Worm (Caenorhabditis elegans) whole organism, early embryonic: ENCODE results near the gene aldo-1.

Source experiments
- F13C5.2 ChIP-seq: sonication (generic microtip); optimal IDR thresholded peaks from 2 replicates; lab custom pipeline; 2017; ENCODE audit warnings: mild to moderate bottlenecking, missing genetic modification characterization, inconsistent platforms, missing compliant biosample characterization
- ama-1 ChIP-seq: fragments of 150-350 bp; optimal IDR thresholded peaks from 2 replicates; lab custom pipeline; 2014
- hmbx-1 ChIP-seq: sonication (generic microtip); optimal IDR thresholded peaks from 2 replicates; lab custom pipeline; 2016; ENCODE audit warnings: mild to moderate bottlenecking, missing genetic modification characterization, missing compliant biosample characterization
- scrt-1 ChIP-seq: fragments of 200-800 bp; sonication (Bioruptor generic); IDR thresholded peaks from 2 replicates; pipeline ENCODE4 v1.3.6; 2022; ENCODE audit warnings: missing genetic modification characterization, missing compliant biosample characterization
- tbx-11 ChIP-seq: fragments of 200-800 bp; sonication (Bioruptor generic); IDR thresholded peaks from 2 replicates; pipeline ENCODE4 v1.3.6; 2022; ENCODE audit warnings: missing genetic modification characterization, missing compliant biosample characterization

DNA sequence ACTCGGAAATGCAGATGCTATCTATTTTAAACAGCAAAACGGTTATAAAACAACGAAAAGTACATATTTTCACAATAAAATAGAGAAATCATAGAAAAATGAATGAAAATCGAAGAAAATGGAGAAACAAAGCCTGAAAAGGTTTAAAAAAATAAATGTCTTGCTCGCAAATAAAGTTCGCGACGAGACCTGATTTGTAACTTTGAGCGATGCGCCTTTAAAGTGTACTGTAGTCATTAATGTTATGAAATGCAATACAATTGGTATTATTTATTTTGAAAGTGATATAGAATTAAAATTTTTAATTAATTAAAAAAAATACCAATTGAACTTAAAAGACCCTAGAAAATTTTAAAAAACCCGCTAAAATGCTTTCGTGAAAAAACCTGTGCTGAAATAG is 3.5 kb downstream of the aldo-1 start:
- TF ChIP-seq ama-1 (lab: Kevin White, UChicago): no peak
- no peak for TF ChIP-seq hmbx-1 (tag; lab: Kevin White, UChicago)
- no peak for TF ChIP-seq tbx-11
- TF ChIP-seq F13C5.2 (tag; lab: Kevin White, UChicago): no peak
- no peak for TF ChIP-seq scrt-1 (GFP tag; lab: Robert Waterston, UW)
